Worm (Caenorhabditis elegans): ENCODE results near the gene ceh-79.

ceh-79 gene

DNA sequence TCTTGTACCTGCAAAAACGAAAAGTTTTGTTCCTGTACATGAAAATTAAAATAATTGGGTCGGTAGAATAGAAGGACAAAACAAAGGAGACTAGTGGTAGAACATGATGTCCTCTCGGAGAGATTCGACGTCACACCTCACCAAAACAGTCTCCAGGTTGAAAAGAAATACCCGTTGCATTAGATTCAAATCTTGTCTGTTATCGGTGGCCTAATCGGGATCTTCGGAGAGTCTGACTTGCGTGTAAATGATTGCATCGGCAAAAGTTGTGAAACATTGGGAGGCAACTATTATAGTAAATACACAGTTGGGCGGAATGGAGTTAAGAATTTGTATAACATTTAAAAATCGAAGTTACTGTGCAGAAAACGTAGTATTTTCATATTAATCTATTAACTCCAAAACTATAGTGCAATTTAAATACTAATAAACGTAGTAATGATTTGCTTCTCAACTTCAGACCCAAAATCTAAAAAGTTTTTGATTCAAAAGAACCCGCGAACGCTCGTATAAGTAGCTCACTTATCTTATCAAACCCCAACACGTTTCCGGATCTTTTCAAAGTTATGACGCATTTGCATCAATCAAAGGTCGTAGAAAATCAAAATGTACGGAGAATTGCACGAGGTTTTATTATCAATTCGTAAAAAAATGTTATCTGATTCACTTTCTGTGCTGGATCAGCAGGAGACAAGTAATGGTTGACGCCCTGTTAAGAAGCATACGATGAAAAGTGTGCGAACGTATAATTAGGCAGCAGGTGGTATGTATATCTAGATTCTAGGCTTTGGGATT is 31.9 kb downstream of the ceh-79 start, which contains the start of gene nhr-168:
Gene nhr-168 (minus strand): TSS at position 486 of the 795 bp plus-strand sequence.
- TF ChIP-seq dmd-9 (GFP tag; IDR thresholded peaks at IDR 0.05): no peak
- TF ChIP-seq nhr-77 (tag; optimal IDR thresholded peaks at IDR 0.05): peak; percentile 58
- TF ChIP-seq dve-1 (tag; optimal IDR thresholded peaks at IDR 0.05; ENCODE audit: insufficient read depth): peak; percentile 49
- no peak for TF ChIP-seq daf-16 (GFP tag; optimal IDR thresholded peaks at IDR 0.05)
- TF ChIP-seq daf-16 (tag; optimal IDR thresholded peaks at IDR 0.05): peak; percentile 32
- TF ChIP-seq mdl-1 (tag; optimal IDR thresholded peaks at IDR 0.05): peak in 1 of 2 experiments; percentile 50
- TF ChIP-seq lin-1 (GFP tag; IDR thresholded peaks at IDR 0.05): 0 out of 2 replicates have a peak, but pooled peaks have one; percentile 25
- TF ChIP-seq dpl-1 (GFP tag; optimal IDR thresholded peaks at IDR 0.05): no peak
- TF ChIP-seq mxl-3 (GFP tag; optimal IDR thresholded peaks at IDR 0.05): peak; percentile 20
- TF ChIP-seq nhr-10 (tag; optimal IDR thresholded peaks at IDR 0.05): no peak
- TF ChIP-seq F44E2.7 (GFP tag; IDR thresholded peaks at IDR 0.05): no peak
- TF ChIP-seq tra-1 (GFP tag; IDR thresholded peaks at IDR 0.05): no peak; the same call in 1 of the 2 replicates
- TF ChIP-seq nhr-28 (tag; optimal IDR thresholded peaks at IDR 0.05): peak; percentile 55
- no peak for TF ChIP-seq ceh-20 (GFP tag; IDR thresholded peaks at IDR 0.05)
- TF ChIP-seq lin-38 (GFP tag; IDR thresholded peaks at IDR 0.05): no peak
- TF ChIP-seq dmd-6 (GFP tag; IDR thresholded peaks at IDR 0.05): peak; percentile 88
- TF ChIP-seq jun-1 (tag; optimal IDR thresholded peaks at IDR 0.05): no peak
- no peak for TF ChIP-seq lir-3 (tag; optimal IDR thresholded peaks at IDR 0.05)
- TF ChIP-seq unc-62 (GFP tag; optimal IDR thresholded peaks at IDR 0.05 in 1 of 2): peak in 1 of 2 experiments; percentile 30
- no peak for TF ChIP-seq unc-62 (tag; optimal IDR thresholded peaks at IDR 0.05)
- TF ChIP-seq hlh-30 (tag; optimal IDR thresholded peaks at IDR 0.05; ENCODE audit: insufficient read depth): peak; percentile 6

DNA sequence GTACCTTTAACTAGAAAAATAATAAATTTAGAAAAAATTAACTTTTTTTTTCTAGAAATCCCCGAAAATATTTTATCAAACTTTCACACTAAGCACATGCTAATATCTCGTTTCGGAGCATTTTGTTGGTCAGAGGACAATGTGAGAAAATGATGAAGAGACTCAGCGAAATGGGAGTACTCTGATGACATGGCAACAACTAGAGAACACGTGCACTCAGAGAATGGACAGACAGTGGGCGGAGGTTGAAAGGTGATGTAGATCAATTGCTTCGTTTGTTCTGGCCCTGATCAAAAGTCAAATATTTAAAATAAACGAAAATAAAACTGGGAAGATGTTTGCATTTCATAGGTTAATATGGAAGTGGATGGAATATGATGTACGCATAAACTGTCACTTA is 32.8 kb downstream of the ceh-79 start:
- no peak for TF ChIP-seq unc-39 (tag; optimal IDR thresholded peaks at IDR 0.05)
- TF ChIP-seq hlh-30 (tag; optimal IDR thresholded peaks at IDR 0.05; ENCODE audit: insufficient read depth): peak; percentile 60
- TF ChIP-seq zfp-3 (GFP tag; conservative IDR thresholded peaks at IDR 0.05): no peak
- TF ChIP-seq Y105C5A.15 (GFP tag; IDR thresholded peaks at IDR 0.05): no peak

DNA sequence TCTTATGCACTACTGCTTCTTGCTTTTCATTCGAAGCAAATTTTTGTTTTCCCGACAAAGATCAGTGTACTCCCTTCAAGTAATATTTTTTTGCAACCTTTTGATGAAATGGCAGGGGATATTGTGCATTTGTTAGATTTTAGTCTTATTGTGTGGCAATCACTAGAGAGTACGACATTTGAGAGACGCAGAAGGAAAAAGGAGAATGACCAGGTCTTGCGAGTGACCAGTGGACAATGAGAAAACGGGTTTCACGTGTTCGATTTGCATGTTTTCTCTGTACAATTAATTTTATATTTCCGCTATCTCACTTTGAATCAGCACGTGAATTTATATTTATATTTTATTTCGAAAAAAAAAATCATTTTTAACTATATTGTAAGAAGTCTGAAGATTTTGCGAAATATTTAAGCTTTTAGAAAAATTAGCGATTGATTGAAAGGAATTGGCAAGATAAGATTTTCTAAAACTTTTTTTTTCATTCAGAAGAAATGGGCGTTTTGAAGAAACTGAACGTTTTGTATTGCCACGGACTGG is 34.3 kb downstream of the ceh-79 start, which contains the start of gene C50B6.9:
Gene C50B6.9 (plus strand): TSS at position 487 of the 537 bp plus-strand sequence.
- no peak for TF ChIP-seq snpc-1.2 (GFP tag; IDR thresholded peaks at IDR 0.05)
- peak; percentile 14 for TF ChIP-seq nhr-6 (tag; optimal IDR thresholded peaks at IDR 0.05)
- peak; percentile 80 for TF ChIP-seq hlh-30 (tag; optimal IDR thresholded peaks at IDR 0.05; ENCODE audit: insufficient read depth)
- TF ChIP-seq lin-15B (tag; optimal IDR thresholded peaks at IDR 0.05): no peak
- peak in 1 of 2 experiments; percentile 28 for TF ChIP-seq unc-62 (GFP tag; optimal IDR thresholded peaks at IDR 0.05 in 1 of 2)
- TF ChIP-seq unc-62 (tag; optimal IDR thresholded peaks at IDR 0.05): no peak
- peak in 1 of 2 experiments; percentile 52 for TF ChIP-seq mdl-1 (tag; optimal IDR thresholded peaks at IDR 0.05)
- no peak for TF ChIP-seq lim-7 (GFP tag; IDR thresholded peaks at IDR 0.05)
- TF ChIP-seq daf-19 (GFP tag; conservative IDR thresholded peaks at IDR 0.05): no peak

DNA sequence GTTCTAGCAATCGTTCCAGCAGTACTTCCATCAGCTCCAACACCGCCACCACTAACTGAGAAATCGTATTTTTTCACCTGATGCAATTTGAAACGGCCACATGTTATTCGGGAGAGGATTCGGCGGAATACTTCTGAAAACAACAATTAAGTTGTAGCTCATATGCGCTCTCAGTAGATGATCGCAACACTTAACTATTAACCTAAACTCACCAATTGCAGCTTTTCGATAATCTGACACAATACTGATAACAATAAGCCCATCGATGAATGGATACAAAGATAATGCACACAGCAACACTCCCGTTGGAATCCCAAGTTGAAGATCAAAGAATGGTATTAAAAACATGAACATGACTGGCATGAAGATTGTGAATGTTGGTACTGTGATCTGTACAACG is 36.4 kb downstream of the ceh-79 start:
- TF ChIP-seq tra-1 (GFP tag; IDR thresholded peaks at IDR 0.05) (no peak), unc-62 (GFP tag; optimal IDR thresholded peaks at IDR 0.05 in 1 of 2) (peak in 1 of 2 experiments; percentile 96), unc-62 (tag; optimal IDR thresholded peaks at IDR 0.05) (no peak)

DNA sequence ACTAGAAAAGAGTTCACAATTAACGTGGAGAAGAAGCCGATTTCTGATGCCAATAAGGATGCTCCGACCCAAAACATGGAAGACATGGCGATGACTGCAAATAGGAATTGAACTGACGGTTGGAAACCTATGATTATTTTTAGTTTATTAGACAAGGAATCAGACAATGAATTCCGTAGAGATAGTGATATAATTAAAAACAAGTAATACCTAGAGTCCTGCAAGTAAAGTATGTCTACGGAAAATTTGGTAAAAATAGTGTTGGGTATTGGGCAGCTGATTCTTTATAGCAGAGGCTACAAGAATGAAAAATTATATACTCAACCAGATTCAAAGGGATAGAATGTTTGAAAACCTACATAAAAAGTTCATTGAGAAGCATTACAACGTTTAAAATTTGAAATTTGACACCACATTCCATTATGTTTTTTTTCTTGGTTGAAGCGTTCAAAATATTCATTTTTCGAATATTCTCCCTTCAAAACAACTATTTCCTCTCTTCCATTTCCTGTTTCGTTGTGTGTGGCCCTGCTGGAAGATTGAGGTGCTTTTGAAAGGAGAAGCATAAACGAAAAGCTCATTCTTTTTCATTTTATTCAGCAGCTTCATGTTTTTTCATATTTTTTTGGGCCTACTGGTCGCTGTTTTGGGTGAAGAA is 38.1 kb downstream of the ceh-79 start, which contains the start of the genes str-4 and lgc-48:
Gene str-4 (minus strand): TSS at position 101 of the 658 bp plus-strand sequence.
Gene lgc-48 (plus strand): TSS at position 608 of the 658 bp plus-strand sequence.
- no peak for TF ChIP-seq lin-15B (tag; optimal IDR thresholded peaks at IDR 0.05)
- TF ChIP-seq unc-62 (GFP tag; optimal IDR thresholded peaks at IDR 0.05 in 1 of 2): peak in 1 of 2 experiments; percentile 11
- no peak for TF ChIP-seq unc-62 (tag; optimal IDR thresholded peaks at IDR 0.05)

Data from whole organism, L4 larva.